Worm (Caenorhabditis elegans) whole organism, L4 larva: ENCODE measurements around the gene F38E1.6.

ENCODE experiments used
- aly-2 ChIP-seq: sonication (generic microtip); optimal IDR thresholded peaks from 2 replicates; lab custom pipeline; 2018; ENCODE audit warnings: missing biosample characterization, missing genetic modification characterization
- ama-1 ChIP-seq: fragments of 150-350 bp; optimal IDR thresholded peaks from 2 replicates; lab custom pipeline; 2014; ENCODE audit warnings: inconsistent platforms, mixed read lengths
- egl-27 ChIP-seq: sonication (generic microtip); optimal IDR thresholded peaks from 3 replicates; lab custom pipeline; 2017; ENCODE audit warnings: missing biosample characterization, missing genetic modification reagents, missing genetic modification characterization
- lin-15B ChIP-seq: fragments of 150-350 bp; sonication (generic microtip); optimal IDR thresholded peaks from 3 replicates; lab custom pipeline; 2014; ENCODE audit warnings: missing biosample characterization, missing genetic modification characterization
- mxl-3 ChIP-seq: fragments of 200-800 bp; sonication (Bioruptor generic); optimal IDR thresholded peaks from 2 replicates; lab custom pipeline; 2018; ENCODE audit warnings: mild to moderate bottlenecking, missing genetic modification characterization, missing compliant biosample characterization
- nhr-11 ChIP-seq: fragments of 150-350 bp; optimal IDR thresholded peaks from 2 replicates; lab custom pipeline; 2014; ENCODE audit warnings: missing biosample characterization, missing genetic modification characterization
- nhr-237 ChIP-seq: sonication (generic microtip); optimal IDR thresholded peaks from 2 replicates; lab custom pipeline; 2017; ENCODE audit warnings: missing biosample characterization, missing genetic modification characterization
- nhr-48 ChIP-seq: sonication (generic microtip); optimal IDR thresholded peaks from 2 replicates; lab custom pipeline; 2016; ENCODE audit warnings: mild to moderate bottlenecking, missing genetic modification characterization, missing compliant biosample characterization
- sdz-12 ChIP-seq: fragments of 200-800 bp; sonication (Bioruptor generic); optimal IDR thresholded peaks from 2 replicates; lab custom pipeline; 2018; ENCODE audit warnings: mild to moderate bottlenecking, missing genetic modification characterization, missing compliant biosample characterization
- zag-1 ChIP-seq: fragments of 150-350 bp; optimal IDR thresholded peaks from 2 replicates; lab custom pipeline; 2014; ENCODE audit warnings: missing biosample characterization, missing genetic modification characterization

DNA sequence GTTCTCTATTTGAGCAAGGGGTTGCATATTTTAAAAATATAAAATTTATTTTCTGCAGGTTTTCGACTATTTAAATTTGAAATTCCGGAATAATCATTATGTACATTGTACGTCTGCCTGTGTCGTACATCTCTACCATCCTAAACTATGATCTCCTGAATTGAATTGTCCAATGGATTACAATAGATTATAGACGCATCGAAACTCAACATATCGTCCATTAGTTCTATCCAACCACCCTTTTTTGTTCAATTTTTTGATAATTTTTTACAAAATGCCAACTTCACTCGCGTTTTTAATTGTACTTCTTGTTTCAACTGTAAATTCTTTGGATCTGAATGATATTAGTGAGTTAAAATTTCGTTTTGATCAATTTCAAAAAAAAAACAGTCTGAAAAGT lies 50.5 kb downstream of the F38E1.6 start, which contains the start of gene F52E1.2:
- TF ChIP-seq nhr-48 (tag; lab: Kevin White, UChicago) (no peak), ama-1 (lab: Kevin White, UChicago) (no peak), nhr-237 (tag; lab: Kevin White, UChicago) (no peak), egl-27 (tag; lab: Kevin White, UChicago) (no peak), nhr-11 (tag; lab: Kevin White, UChicago) (no peak), zag-1 (no peak), aly-2 (no peak), lin-15B (tag; lab: Kevin White, UChicago) (no peak), sdz-12 (no peak), mxl-3 (GFP tag; lab: Kevin White, UChicago) (no peak)
